Worm (Caenorhabditis elegans): ENCODE data around the gene Y43F8B.10.
A peak's percentile ranks its signal among the peaks of the same experiment; 100 is the strongest.

Gene Y43F8B.10

DNA sequence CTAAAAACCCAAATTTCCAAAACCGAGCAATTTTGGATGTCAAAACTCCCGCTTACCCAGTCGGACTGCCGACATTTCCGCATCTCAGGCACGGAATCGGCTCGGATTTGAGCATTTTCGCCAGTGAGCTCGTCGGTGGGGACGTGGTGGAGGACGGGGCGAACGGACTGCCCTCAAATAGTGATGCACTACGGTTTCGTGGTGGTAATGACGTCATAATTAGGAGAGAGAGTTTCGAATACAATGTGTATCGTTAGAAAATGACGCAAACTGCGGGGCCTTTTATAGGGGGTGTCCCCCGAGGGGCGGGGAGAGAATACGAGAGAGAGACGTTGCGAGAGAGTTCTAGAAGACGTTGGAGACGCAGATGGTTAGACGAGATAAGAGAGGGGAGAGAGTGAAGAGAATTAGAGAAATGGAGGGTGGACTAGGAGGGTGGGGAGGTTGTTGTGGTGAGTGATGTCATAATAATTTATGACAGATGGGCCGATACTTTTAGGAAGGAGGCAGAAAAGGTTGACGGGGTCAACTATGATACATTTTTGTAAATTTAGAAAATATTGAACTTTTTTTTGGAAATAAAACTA lies 48.4 kb downstream of the Y43F8B.10 start (continued):
- TF ChIP-seq lin-1 (GFP tag; IDR thresholded peaks at IDR 0.05) (peak; percentile 93), lin-39 (tag; optimal IDR thresholded peaks at IDR 0.05) (no peak), ceh-20 (GFP tag; IDR thresholded peaks at IDR 0.05) (peak; percentile 98), mep-1 (tag; optimal IDR thresholded peaks at IDR 0.05) (peak; percentile 94), nhr-48 (tag; optimal IDR thresholded peaks at IDR 0.05) (peak; percentile 96), Y48G9A.11 (GFP tag; IDR thresholded peaks at IDR 0.05) (peak; percentile 9; the same call in 1 of the 2 replicates), lir-3 (tag; optimal IDR thresholded peaks at IDR 0.05) (no peak), F49E8.2 (tag; optimal IDR thresholded peaks at IDR 0.05; ENCODE audit: borderline replicate concordance) (no peak), egl-27 (tag; optimal IDR thresholded peaks at IDR 0.05) (no peak), lin-29 (GFP tag; IDR thresholded peaks at IDR 0.05) (0 out of 2 replicates have a peak, but pooled peaks have one; percentile 58), zag-1 (tag; optimal IDR thresholded peaks at IDR 0.05) (no peak), unc-39 (tag; optimal IDR thresholded peaks at IDR 0.05) (no peak), egl-43 (GFP tag; IDR thresholded peaks at IDR 0.05) (peak; percentile 79; the same call in 1 of the 2 replicates), sdz-12 (GFP tag; optimal IDR thresholded peaks at IDR 0.05) (peak; percentile 63), hlh-30 (tag; optimal IDR thresholded peaks at IDR 0.05; ENCODE audit: insufficient read depth) (peak; percentile 88), nhr-11 (tag; optimal IDR thresholded peaks at IDR 0.05) (peak; percentile 10), zfp-2 (tag; optimal IDR thresholded peaks at IDR 0.05) (peak; percentile 53), hif-1 (tag; optimal IDR thresholded peaks at IDR 0.05) (peak in 1 of 2 experiments; percentile 81), mdt-29 (GFP tag; IDR thresholded peaks at IDR 0.05) (peak; percentile 96), spr-3 (GFP tag; optimal IDR thresholded peaks at IDR 0.05) (peak; percentile 72), nhr-237 (tag; optimal IDR thresholded peaks at IDR 0.05) (no peak), nhr-42 (GFP tag; IDR thresholded peaks at IDR 0.05) (peak; percentile 69), madf-9 (GFP tag; conservative IDR thresholded peaks at IDR 0.05) (peak; percentile 51; the same call in 1 of the 2 replicates), fkh-10 (GFP tag; optimal IDR thresholded peaks at IDR 0.05) (peak; percentile 40), skn-1 (tag; optimal IDR thresholded peaks at IDR 0.05) (no peak), spr-1 (tag; optimal IDR thresholded peaks at IDR 0.05) (peak; percentile 55), zip-2 (tag; optimal IDR thresholded peaks at IDR 0.05) (no peak), daf-8 (GFP tag; IDR thresholded peaks at IDR 0.05) (no peak), mes-2 (tag; optimal IDR thresholded peaks at IDR 0.05; ENCODE audit: poor library complexity, severe bottlenecking) (peak; percentile 75), fos-1 (tag; optimal IDR thresholded peaks at IDR 0.05) (no peak), F26F4.8 (GFP tag; conservative IDR thresholded peaks at IDR 0.05) (no peak), vab-7 (GFP tag; IDR thresholded peaks at IDR 0.05) (peak; percentile 44; the same call in 1 of the 2 replicates), lin-13 (GFP tag; optimal IDR thresholded peaks at IDR 0.05) (peak; percentile 65), ceh-32 (tag; optimal IDR thresholded peaks at IDR 0.05; ENCODE audit: poor library complexity) (peak; percentile 8), zfp-3 (GFP tag; conservative IDR thresholded peaks at IDR 0.05) (peak; percentile 80), F37D6.2 (tag; optimal IDR thresholded peaks at IDR 0.05) (peak; percentile 60), snpc-4 (tag; optimal IDR thresholded peaks at IDR 0.05) (no peak), unc-130 (GFP tag; optimal IDR thresholded peaks at IDR 0.05) (no peak), tra-1 (GFP tag; IDR thresholded peaks at IDR 0.05) (peak; percentile 92), duxl-1 (tag; optimal IDR thresholded peaks at IDR 0.05; ENCODE audit: poor library complexity) (peak; percentile 69), ceh-28 (tag; optimal IDR thresholded peaks at IDR 0.05) (no peak), nhr-102 (tag; optimal IDR thresholded peaks at IDR 0.05) (peak; percentile 68), hlh-11 (tag; optimal IDR thresholded peaks at IDR 0.05) (peak; percentile 96), D1046.2 (GFP tag; IDR thresholded peaks at IDR 0.05) (no peak), saeg-2 (GFP tag; IDR thresholded peaks at IDR 0.05) (peak; percentile 91), php-3 (GFP tag; IDR thresholded peaks at IDR 0.05) (peak; percentile 79), jun-1 (tag; optimal IDR thresholded peaks at IDR 0.05) (peak; percentile 70), ctbp-1 (GFP tag; IDR thresholded peaks at IDR 0.05) (peak; percentile 93), daf-19 (GFP tag; conservative IDR thresholded peaks at IDR 0.05) (peak; percentile 60), mxl-3 (GFP tag; optimal IDR thresholded peaks at IDR 0.05) (peak; percentile 84)

Measured in whole organism, L4 larva.